Fruit fly (Drosophila melanogaster) whole organism, wandering third instar larva: Measurements from ENCODE around the gene Nckx30C.

Experiments
- Abd-B ChIP-seq: fragments of >200 bp; optimal IDR thresholded peaks from 2 replicates; lab custom pipeline; 2017; ENCODE audit warnings: missing biosample characterization, missing genetic modification characterization
- CG32264 ChIP-seq: fragments of 200-800 bp; sonication (Bioruptor generic); optimal IDR thresholded peaks from 2 replicates; lab custom pipeline; 2016; ENCODE audit warnings: missing biosample characterization, missing genetic modification characterization
- CG9705 ChIP-seq: fragments of 200-800 bp; sonication (Bioruptor generic); optimal IDR thresholded peaks from 2 replicates; lab custom pipeline; 2018; ENCODE audit warnings: missing biosample characterization, mild to moderate bottlenecking, missing genetic modification characterization
- CrebA ChIP-seq: fragments of 200-800 bp; sonication (Bioruptor generic); optimal IDR thresholded peaks from 2 replicates; lab custom pipeline; 2016; ENCODE audit warnings: missing biosample characterization, mild to moderate bottlenecking, missing genetic modification characterization, borderline replicate concordance
- Dfd ChIP-seq: fragments of >200 bp; optimal IDR thresholded peaks from 2 replicates; lab custom pipeline; 2017; ENCODE audit warnings: missing biosample characterization, missing genetic modification characterization
- Dif ChIP-seq: fragments of 200-275, 200-300 bp; sonication (Bioruptor generic); optimal IDR thresholded peaks from 2 replicates; lab custom pipeline; 2018; ENCODE audit warnings: missing biosample characterization, missing genetic modification characterization; ENCODE audit not compliant: partially characterized antibody
- GATAd ChIP-seq: sonication (Bioruptor generic); optimal IDR thresholded peaks from 2 replicates; lab custom pipeline; 2016; ENCODE audit warnings: missing biosample characterization, missing genetic modification characterization
- HLH106 ChIP-seq: fragments of 200-800 bp; optimal IDR thresholded peaks from 3 replicates; lab custom pipeline; 2019; ENCODE audit warnings: missing biosample characterization, mild to moderate bottlenecking, missing genetic modification characterization, moderate library complexity
- Hr78 ChIP-seq: fragments of >200 bp; optimal IDR thresholded peaks from 2 replicates; lab custom pipeline; 2017; ENCODE audit warnings: missing biosample characterization, missing genetic modification characterization
- Hr83 ChIP-seq: fragments of 200-300 bp; sonication (Bioruptor generic); optimal IDR thresholded peaks from 2 replicates; lab custom pipeline; 2016; ENCODE audit warnings: missing biosample characterization, mild to moderate bottlenecking, missing genetic modification characterization, moderate library complexity; ENCODE audit not compliant: poor library complexity, severe bottlenecking
- Jra ChIP-seq: sonication (Bioruptor generic); optimal IDR thresholded peaks from 2 replicates; lab custom pipeline; 2016; ENCODE audit warnings: missing biosample characterization, missing genetic modification characterization
- Mio ChIP-seq: sonication (Bioruptor generic); optimal IDR thresholded peaks from 2 replicates; lab custom pipeline; 2016; ENCODE audit warnings: missing biosample characterization, missing genetic modification characterization
- N ChIP-seq: fragments of >200 bp; optimal IDR thresholded peaks from 2 replicates; lab custom pipeline; 2018; ENCODE audit warnings: missing biosample characterization, missing external identifiers, missing genetic modification characterization
- OdsH ChIP-seq: fragments of 200-800 bp; sonication (Bioruptor generic); optimal IDR thresholded peaks from 2 replicates; lab custom pipeline; 2016; ENCODE audit warnings: missing biosample characterization, mild to moderate bottlenecking, missing genetic modification characterization
- Rel ChIP-seq, 2 experiments: fragments of 200-800 bp; sonication (Bioruptor generic) in 1 of 2; optimal IDR thresholded peaks; 2 replicates in 1 of 2; 3 replicates in 1 of 2; lab custom pipeline; 2016 to 2019; ENCODE audit warnings: mild to moderate bottlenecking in 2 of 2, missing biosample characterization in 2 of 2, missing genetic modification characterization in 2 of 2, moderate library complexity in 1 of 2
- Sp1 ChIP-seq: fragments of 200-800 bp; sonication (Bioruptor generic); optimal IDR thresholded peaks from 3 replicates; lab custom pipeline; 2019; ENCODE audit warnings: missing biosample characterization, mild to moderate bottlenecking, missing genetic modification characterization, moderate library complexity
- Vsx2 ChIP-seq: fragments of 200-300, 225-300 bp; sonication (Bioruptor generic); optimal IDR thresholded peaks from 2 replicates; lab custom pipeline; 2018; ENCODE audit warnings: missing biosample characterization, missing genetic modification characterization; ENCODE audit not compliant: partially characterized antibody
- br ChIP-seq: fragments of 200-800 bp; sonication (Bioruptor generic); optimal IDR thresholded peaks from 2 replicates; lab custom pipeline; 2016; ENCODE audit warnings: missing biosample characterization, missing genetic modification characterization
- brk ChIP-seq: fragments of 200-800 bp; sonication (Bioruptor generic); optimal IDR thresholded peaks from 2 replicates; lab custom pipeline; 2016; ENCODE audit warnings: missing biosample characterization, mild to moderate bottlenecking, missing genetic modification characterization
- dl ChIP-seq, 2 experiments: fragments of 175-275, 200-275 bp in 1 of 2; fragments of 200-275 bp in 1 of 2; sonication (Bioruptor generic); optimal IDR thresholded peaks; lab custom pipeline; 2018; ENCODE audit warnings: mild to moderate bottlenecking in 2 of 2, missing biosample characterization in 2 of 2, missing genetic modification characterization in 2 of 2, moderate library complexity in 2 of 2; ENCODE audit not compliant: partially characterized antibody in 2 of 2, insufficient read depth in 1 of 2
- dmrt93B ChIP-seq: fragments of 200-800 bp; sonication (Bioruptor generic); optimal IDR thresholded peaks from 2 replicates; lab custom pipeline; 2018; ENCODE audit warnings: missing biosample characterization, mild to moderate bottlenecking, missing genetic modification characterization
- dsf ChIP-seq: sonication (Bioruptor generic); optimal IDR thresholded peaks from 2 replicates; lab custom pipeline; 2016; ENCODE audit warnings: missing biosample characterization, missing genetic modification characterization, borderline replicate concordance
- ey ChIP-seq: fragments of 200-800 bp; sonication (Bioruptor generic); optimal IDR thresholded peaks from 2 replicates; lab custom pipeline; 2016; ENCODE audit warnings: missing biosample characterization, missing genetic modification characterization
- foxo ChIP-seq, 2 experiments: fragments of 200-800 bp; sonication (Bioruptor generic); optimal IDR thresholded peaks; 2 replicates in 1 of 2; 3 replicates in 1 of 2; lab custom pipeline; 2016 to 2017; ENCODE audit warnings: missing biosample characterization in 2 of 2, missing genetic modification characterization in 2 of 2
- fru ChIP-seq: fragments of 200-800 bp; sonication (Bioruptor generic); optimal IDR thresholded peaks from 3 replicates; lab custom pipeline; 2016; ENCODE audit warnings: missing biosample characterization, mild to moderate bottlenecking, missing genetic modification characterization
- h ChIP-seq: fragments of 200-800 bp; sonication (Bioruptor generic); optimal IDR thresholded peaks from 3 replicates; lab custom pipeline; 2016; ENCODE audit warnings: missing biosample characterization, mild to moderate bottlenecking, missing genetic modification characterization
- jim ChIP-seq: fragments of 175-275, 200-325 bp; sonication (Bioruptor generic); optimal IDR thresholded peaks from 2 replicates; lab custom pipeline; 2016; ENCODE audit warnings: missing biosample characterization, mild to moderate bottlenecking, missing genetic modification characterization
- lola ChIP-seq: fragments of >200 bp; optimal IDR thresholded peaks from 2 replicates; lab custom pipeline; 2017; ENCODE audit warnings: missing biosample characterization, missing genetic modification characterization
- pan ChIP-seq: fragments of >200 bp; optimal IDR thresholded peaks from 2 replicates; lab custom pipeline; 2017
- psq ChIP-seq: fragments of 200-800 bp; sonication (Bioruptor generic); optimal IDR thresholded peaks from 3 replicates; lab custom pipeline; 2017; ENCODE audit warnings: missing biosample characterization, mild to moderate bottlenecking, missing genetic modification characterization, moderate library complexity
- rgr ChIP-seq: fragments of 200-800 bp; sonication (Bioruptor generic); optimal IDR thresholded peaks from 3 replicates; lab custom pipeline; 2016; ENCODE audit warnings: missing biosample characterization, mild to moderate bottlenecking, missing genetic modification characterization
- sage ChIP-seq: fragments of 200-800 bp; sonication (Bioruptor generic); optimal IDR thresholded peaks from 2 replicates; lab custom pipeline; 2016; ENCODE audit warnings: missing biosample characterization, mild to moderate bottlenecking, missing genetic modification characterization
- tai ChIP-seq: sonication (Bioruptor generic); optimal IDR thresholded peaks from 2 replicates; lab custom pipeline; 2016; ENCODE audit warnings: missing biosample characterization, missing genetic modification characterization
- usp ChIP-seq: fragments of >200 bp; optimal IDR thresholded peaks from 2 replicates; lab custom pipeline; 2017; ENCODE audit warnings: missing biosample characterization, missing genetic modification characterization
- woc ChIP-seq: sonication (Bioruptor generic); optimal IDR thresholded peaks from 2 replicates; lab custom pipeline; 2016; ENCODE audit warnings: missing biosample characterization, mild to moderate bottlenecking, missing genetic modification characterization

Gene Nckx30C

DNA sequence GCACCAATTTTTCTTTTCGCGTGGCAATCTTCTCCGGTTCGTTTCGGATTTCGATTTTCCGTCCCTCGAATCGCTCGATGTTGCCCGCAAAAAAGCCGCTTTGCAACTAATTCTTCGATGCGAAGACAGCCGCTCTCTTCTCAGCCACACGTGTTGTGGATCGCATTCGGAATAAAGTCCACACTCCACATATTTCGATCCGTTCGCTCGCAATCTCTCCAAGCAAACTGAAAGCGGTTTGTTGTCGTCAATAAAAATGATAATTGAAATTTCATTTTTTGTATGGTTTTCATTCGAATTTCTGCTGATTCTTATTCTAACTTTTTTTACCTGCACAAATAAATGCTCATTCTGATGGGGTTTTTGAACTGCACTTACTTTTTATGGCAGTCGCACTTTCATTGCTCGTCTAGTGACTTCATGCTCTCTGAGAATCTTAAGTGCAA is 40.4 kb downstream of the Nckx30C start, which contains the start of gene CG31710:
Gene CG31710, minus strand, starts transcription at position 83 of the 446 bp plus-strand sequence.
- TF ChIP-seq Mio (GFP tag; lab: Kevin White, UChicago): no peak
- TF ChIP-seq woc (GFP tag; lab: Kevin White, UChicago): no peak
- no peak for TF ChIP-seq usp (GFP tag; lab: Kevin White, UChicago)
- peak in 1 of 2 experiments; percentile 7 for TF ChIP-seq dl (GFP tag; optimal IDR thresholded peaks at IDR 0.05; lab: Kevin White, UChicago; ENCODE audit: insufficient read depth in 1 of 2, partially characterized antibody in 2 of 2)
- TF ChIP-seq CG9705 (GFP tag; lab: Kevin White, UChicago): no peak
- TF ChIP-seq br (GFP tag; lab: Kevin White, UChicago): no peak
- peak; percentile 73 for TF ChIP-seq brk (GFP tag; lab: Kevin White, UChicago)
- no peak for TF ChIP-seq GATAd (GFP tag; lab: Kevin White, UChicago)
- TF ChIP-seq Dfd (GFP tag; lab: Kevin White, UChicago): no peak
- peak; percentile 28 for TF ChIP-seq fru (GFP tag; lab: Kevin White, UChicago)
- no peak for TF ChIP-seq lola (GFP tag; lab: Kevin White, UChicago)
- TF ChIP-seq Rel (GFP tag; optimal IDR thresholded peaks at IDR 0.05; lab: Kevin White, UChicago): no peak
- TF ChIP-seq Rel (tag; optimal IDR thresholded peaks at IDR 0.05; lab: Kevin White, UChicago): peak; percentile 7
- no peak for TF ChIP-seq OdsH (GFP tag; lab: Kevin White, UChicago)
- TF ChIP-seq HLH106: no peak
- no peak for TF ChIP-seq N (GFP tag; lab: Kevin White, UChicago)
- no peak for TF ChIP-seq ey (GFP tag; lab: Kevin White, UChicago)
- no peak for TF ChIP-seq rgr (GFP tag; lab: Kevin White, UChicago)
- no peak for TF ChIP-seq dmrt93B (GFP tag; lab: Kevin White, UChicago)
- TF ChIP-seq Hr83 (GFP tag; lab: Kevin White, UChicago): peak; percentile 62
- no peak for TF ChIP-seq Vsx2
- TF ChIP-seq sage (GFP tag; lab: Kevin White, UChicago): no peak
- TF ChIP-seq Dif (GFP tag; lab: Kevin White, UChicago): peak; percentile 46
- TF ChIP-seq psq (GFP tag; lab: Kevin White, UChicago): peak; percentile 10
- no peak for TF ChIP-seq dsf (GFP tag; lab: Kevin White, UChicago)
- no peak for TF ChIP-seq Jra (GFP tag; lab: Kevin White, UChicago)
- no peak for TF ChIP-seq pan
- peak; percentile 10 for TF ChIP-seq Sp1 (GFP tag; lab: Kevin White, UChicago)
- TF ChIP-seq tai: no peak
- no peak for TF ChIP-seq Hr78
- TF ChIP-seq h: peak; percentile 1
- no peak for TF ChIP-seq jim (GFP tag; lab: Kevin White, UChicago)
- no peak for TF ChIP-seq foxo (GFP tag; optimal IDR thresholded peaks at IDR 0.05; lab: Kevin White, UChicago)
- TF ChIP-seq Abd-B: no peak

DNA sequence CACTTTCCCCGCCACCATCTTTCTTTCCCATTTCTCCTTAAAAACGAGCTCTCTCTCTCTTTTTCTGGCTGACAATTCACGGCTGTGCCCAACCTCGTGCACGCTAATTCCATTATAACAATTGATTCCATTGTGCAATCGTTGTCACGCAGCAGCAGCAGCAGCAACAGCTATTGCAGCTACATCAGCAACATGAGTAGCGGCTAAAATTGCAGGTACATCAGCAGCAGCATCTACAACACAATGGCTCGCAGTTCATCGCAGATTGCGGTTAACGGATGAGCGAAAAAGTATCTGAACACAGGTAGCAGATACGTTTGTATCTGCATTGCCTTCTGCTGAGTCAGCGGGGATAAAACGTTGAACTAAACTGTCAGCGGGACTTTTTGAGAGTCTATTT is 41.0 kb downstream of the Nckx30C start:
- no peak for TF ChIP-seq lola (GFP tag; lab: Kevin White, UChicago)
- TF ChIP-seq sage (GFP tag; lab: Kevin White, UChicago): no peak

DNA sequence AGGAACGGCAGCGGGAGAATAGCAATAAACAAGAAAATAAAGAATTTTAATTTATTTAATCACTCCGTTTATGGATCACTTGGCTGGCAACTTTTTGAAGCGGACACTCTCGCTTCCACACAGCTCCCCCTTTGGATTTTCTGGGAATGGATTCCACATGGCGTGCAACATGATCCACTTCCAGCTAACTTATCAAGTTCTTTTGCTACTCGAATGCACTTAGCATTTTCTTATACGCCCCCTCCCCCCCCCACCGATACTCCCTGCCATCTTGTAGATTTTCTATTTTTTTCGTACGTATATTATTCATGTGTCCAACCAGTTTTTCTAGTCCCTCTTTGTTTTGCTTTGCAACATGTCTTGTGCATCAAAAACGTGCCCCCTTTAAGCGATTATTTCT is 42.0 kb downstream of the Nckx30C start:
- no peak for TF ChIP-seq dl (GFP tag; optimal IDR thresholded peaks at IDR 0.05; lab: Kevin White, UChicago; ENCODE audit: insufficient read depth in 1 of 2, partially characterized antibody in 2 of 2)
- TF ChIP-seq fru (GFP tag; lab: Kevin White, UChicago): no peak
- no peak for TF ChIP-seq Dif (GFP tag; lab: Kevin White, UChicago)
- TF ChIP-seq pan: no peak
- no peak for TF ChIP-seq Jra (GFP tag; lab: Kevin White, UChicago)
- TF ChIP-seq CG32264: no peak
- TF ChIP-seq N (GFP tag; lab: Kevin White, UChicago): no peak
- TF ChIP-seq Rel (GFP tag; optimal IDR thresholded peaks at IDR 0.05; lab: Kevin White, UChicago): no peak
- no peak for TF ChIP-seq Rel (tag; optimal IDR thresholded peaks at IDR 0.05; lab: Kevin White, UChicago)
- TF ChIP-seq usp (GFP tag; lab: Kevin White, UChicago): no peak
- TF ChIP-seq h: no peak
- no peak for TF ChIP-seq CrebA (GFP tag; lab: Kevin White, UChicago)
- no peak for TF ChIP-seq sage (GFP tag; lab: Kevin White, UChicago)
- TF ChIP-seq, all 38 proteins: peak for 0
